Worm (Caenorhabditis elegans) whole organism, L4 larva: ENCODE measurements around the gene sqv-6.

ENCODE experiments used
- F10B5.3 ChIP-seq: sonication (generic microtip); optimal IDR thresholded peaks from 2 replicates; lab custom pipeline; 2016; ENCODE audit warnings: mild to moderate bottlenecking, missing genetic modification characterization, missing compliant biosample characterization
- Y48G9A.11 ChIP-seq: fragments of 200-800 bp; sonication (Bioruptor generic); IDR thresholded peaks from 2 replicates; pipeline ENCODE4 v1.3.6; 2022; ENCODE audit warnings: missing genetic modification reagents, missing genetic modification characterization, missing compliant biosample characterization
- Y75B8A.6 ChIP-seq: fragments of 200-800 bp; sonication (Bioruptor generic); IDR thresholded peaks from 2 replicates; pipeline ENCODE4 v1.3.6; 2022; ENCODE audit warnings: missing genetic modification reagents, missing genetic modification characterization, missing compliant biosample characterization
- ZK337.2 ChIP-seq: fragments of 200-800 bp; sonication (Bioruptor generic); IDR thresholded peaks from 2 replicates; pipeline ENCODE4 v1.3.6; 2022; ENCODE audit warnings: missing genetic modification reagents, missing genetic modification characterization, missing compliant biosample characterization
- ZK546.5 ChIP-seq, 2 experiments: sonication (generic microtip); optimal IDR thresholded peaks; 2 replicates each; lab custom pipeline; 2017; ENCODE audit warnings: missing biosample characterization in 2 of 2, missing genetic modification characterization in 2 of 2
- arid-1 ChIP-seq: fragments of 200-800 bp; sonication (Bioruptor generic); conservative IDR thresholded peaks from 2 replicates; pipeline ENCODE4 v1.3.6; 2022; ENCODE audit warnings: missing genetic modification reagents, missing genetic modification characterization, missing compliant biosample characterization
- ceh-20 ChIP-seq: fragments of 200-800 bp; sonication (Bioruptor generic); IDR thresholded peaks from 2 replicates; pipeline ENCODE4 v1.3.6; 2022; ENCODE audit warnings: missing genetic modification reagents, missing genetic modification characterization, missing compliant biosample characterization
- ceh-82 ChIP-seq: sonication (generic microtip); optimal IDR thresholded peaks from 2 replicates; lab custom pipeline; 2017; ENCODE audit warnings: missing biosample characterization, missing genetic modification characterization
- cey-2 ChIP-seq: sonication (generic microtip); optimal IDR thresholded peaks from 3 replicates; lab custom pipeline; 2017; ENCODE audit warnings: missing genetic modification characterization, mild to moderate bottlenecking, missing compliant biosample characterization, antibody characterized with exemption, borderline replicate concordance; ENCODE audit not compliant: insufficient read depth
- daf-12 ChIP-seq: fragments of 150-350 bp; optimal IDR thresholded peaks from 2 replicates; lab custom pipeline; 2014; ENCODE audit warnings: missing biosample characterization, missing genetic modification reagents, missing genetic modification characterization
- dpl-1 ChIP-seq: fragments of 150-350 bp; optimal IDR thresholded peaks from 2 replicates; lab custom pipeline; 2014; ENCODE audit warnings: missing biosample characterization, missing genetic modification reagents, missing genetic modification characterization
- duxl-1 ChIP-seq: sonication (generic microtip); optimal IDR thresholded peaks from 2 replicates; lab custom pipeline; 2016; ENCODE audit warnings: mild to moderate bottlenecking, missing genetic modification characterization, moderate library complexity, missing compliant biosample characterization; ENCODE audit not compliant: poor library complexity
- dve-1 ChIP-seq: sonication (generic microtip); optimal IDR thresholded peaks from 2 replicates; lab custom pipeline; 2017; ENCODE audit warnings: antibody characterized with exemption, mild to moderate bottlenecking, missing genetic modification characterization, missing compliant biosample characterization; ENCODE audit not compliant: insufficient read depth
- egl-43 ChIP-seq: fragments of 200-800 bp; sonication (Bioruptor generic); IDR thresholded peaks from 2 replicates; pipeline ENCODE4 v1.3.6; 2022; ENCODE audit warnings: missing genetic modification reagents, missing genetic modification characterization, missing compliant biosample characterization
- fkh-10 ChIP-seq: fragments of 150-350 bp; optimal IDR thresholded peaks from 2 replicates; lab custom pipeline; 2014; ENCODE audit warnings: missing biosample characterization, missing genetic modification reagents, missing genetic modification characterization
- fos-1 ChIP-seq: fragments of 150-350 bp; optimal IDR thresholded peaks from 2 replicates; lab custom pipeline; 2014; ENCODE audit warnings: missing biosample characterization, missing genetic modification characterization
- lin-13 ChIP-seq: fragments of 150-350 bp; optimal IDR thresholded peaks from 2 replicates; lab custom pipeline; 2014; ENCODE audit warnings: missing biosample characterization, missing genetic modification reagents, missing genetic modification characterization
- lin-38 ChIP-seq: fragments of 200-800 bp; sonication (Bioruptor generic); IDR thresholded peaks from 2 replicates; pipeline ENCODE4 v1.3.6; 2022; ENCODE audit warnings: missing genetic modification reagents, missing genetic modification characterization, missing compliant biosample characterization
- madf-9 ChIP-seq: fragments of 200-800 bp; sonication (Bioruptor generic); conservative IDR thresholded peaks from 2 replicates; pipeline ENCODE4 v1.3.6; 2022; ENCODE audit warnings: missing genetic modification reagents, missing genetic modification characterization, missing compliant biosample characterization
- mdl-1 ChIP-seq, 2 experiments: fragments of 150-350 bp in 1 of 2; sonication (generic microtip) in 1 of 2; optimal IDR thresholded peaks; 2 replicates each; lab custom pipeline; 2014 to 2017; ENCODE audit warnings: missing biosample characterization in 2 of 2, missing genetic modification characterization in 2 of 2
- mdt-29 ChIP-seq: fragments of 200-800 bp; sonication (Bioruptor generic); IDR thresholded peaks from 2 replicates; pipeline ENCODE4 v1.3.6; 2022; ENCODE audit warnings: missing genetic modification reagents, missing genetic modification characterization, missing compliant biosample characterization
- mes-2 ChIP-seq: sonication (generic microtip); optimal IDR thresholded peaks from 2 replicates; lab custom pipeline; 2016; ENCODE audit warnings: missing genotype, mild to moderate bottlenecking, missing genetic modification characterization, missing compliant biosample characterization; ENCODE audit not compliant: poor library complexity, severe bottlenecking
- mxl-2 ChIP-seq: fragments of 200-800 bp; sonication (Bioruptor generic); conservative IDR thresholded peaks from 2 replicates; pipeline ENCODE4 v1.3.6; 2022; ENCODE audit warnings: missing genetic modification reagents, missing genetic modification characterization, missing compliant biosample characterization
- mxl-3 ChIP-seq: fragments of 200-800 bp; sonication (Bioruptor generic); optimal IDR thresholded peaks from 2 replicates; lab custom pipeline; 2018; ENCODE audit warnings: mild to moderate bottlenecking, missing genetic modification characterization, missing compliant biosample characterization
- nhr-10 ChIP-seq: fragments of 150-350 bp; optimal IDR thresholded peaks from 2 replicates; lab custom pipeline; 2014; ENCODE audit warnings: missing biosample characterization, missing genetic modification characterization
- nhr-102 ChIP-seq: sonication (generic microtip); optimal IDR thresholded peaks from 2 replicates; lab custom pipeline; 2016; ENCODE audit warnings: mild to moderate bottlenecking, missing genetic modification characterization, moderate library complexity, missing compliant biosample characterization
- nhr-11 ChIP-seq: fragments of 150-350 bp; optimal IDR thresholded peaks from 2 replicates; lab custom pipeline; 2014; ENCODE audit warnings: missing biosample characterization, missing genetic modification characterization
- nhr-111 ChIP-seq: fragments of 200-800 bp; sonication (Bioruptor generic); optimal IDR thresholded peaks from 2 replicates; lab custom pipeline; 2018; ENCODE audit warnings: mild to moderate bottlenecking, missing genetic modification characterization, missing compliant biosample characterization
- nhr-25 ChIP-seq: sonication (generic microtip); optimal IDR thresholded peaks from 2 replicates; lab custom pipeline; 2017; ENCODE audit warnings: missing genetic modification characterization, mild to moderate bottlenecking, missing compliant biosample characterization, antibody characterized with exemption, moderate library complexity, borderline replicate concordance; ENCODE audit not compliant: insufficient read depth
- nhr-28 ChIP-seq: fragments of 150-350 bp; optimal IDR thresholded peaks from 2 replicates; lab custom pipeline; 2014; ENCODE audit warnings: missing biosample characterization, missing genetic modification characterization
- nhr-42 ChIP-seq: fragments of 200-800 bp; sonication (Bioruptor generic); IDR thresholded peaks from 2 replicates; pipeline ENCODE4 v1.3.6; 2022; ENCODE audit warnings: missing genetic modification characterization, missing compliant biosample characterization
- nhr-48 ChIP-seq: sonication (generic microtip); optimal IDR thresholded peaks from 2 replicates; lab custom pipeline; 2016; ENCODE audit warnings: mild to moderate bottlenecking, missing genetic modification characterization, missing compliant biosample characterization
- pha-4 ChIP-seq, 2 experiments: fragments of 150-350 bp in 1 of 2; fragments of 200-800 bp in 1 of 2; sonication (Bioruptor generic) in 1 of 2; IDR thresholded peaks in 1 of 2; optimal IDR thresholded peaks in 1 of 2; 2 replicates each; pipeline versions ENCODE4 v1.3.6 to Lab custom; 2014 to 2022; ENCODE audit warnings: missing genetic modification characterization in 2 of 2, missing genetic modification reagents in 2 of 2, missing biosample characterization in 1 of 2, missing compliant biosample characterization in 1 of 2
- php-3 ChIP-seq: fragments of 200-800 bp; sonication (Bioruptor generic); IDR thresholded peaks from 2 replicates; pipeline ENCODE4 v1.3.6; 2022; ENCODE audit warnings: missing genetic modification reagents, missing genetic modification characterization, missing compliant biosample characterization
- rbr-2 ChIP-seq: sonication (generic microtip); optimal IDR thresholded peaks from 2 replicates; lab custom pipeline; 2016; ENCODE audit warnings: missing genotype, missing genetic modification characterization, missing compliant biosample characterization
- saeg-2 ChIP-seq: fragments of 200-800 bp; sonication (Bioruptor generic); IDR thresholded peaks from 2 replicates; pipeline ENCODE4 v1.3.6; 2022; ENCODE audit warnings: missing genetic modification reagents, missing genetic modification characterization, missing compliant biosample characterization
- set-16 ChIP-seq: fragments of 200-800 bp; sonication (Bioruptor generic); IDR thresholded peaks from 2 replicates; pipeline ENCODE4 v1.3.6; 2022; ENCODE audit warnings: missing genetic modification reagents, missing genetic modification characterization, missing compliant biosample characterization
- tra-1 ChIP-seq: fragments of 200-800 bp; sonication (Bioruptor generic); IDR thresholded peaks from 2 replicates; pipeline ENCODE4 v1.3.6; 2022; ENCODE audit warnings: missing genetic modification reagents, missing genetic modification characterization, missing compliant biosample characterization
- unc-130 ChIP-seq: sonication (generic microtip); optimal IDR thresholded peaks from 2 replicates; lab custom pipeline; 2016; ENCODE audit warnings: missing genetic modification reagents, missing genetic modification characterization, missing compliant biosample characterization
- zfp-2 ChIP-seq: sonication (generic microtip); optimal IDR thresholded peaks from 2 replicates; lab custom pipeline; 2016; ENCODE audit warnings: mild to moderate bottlenecking, missing genetic modification characterization, missing compliant biosample characterization
- zfp-3 ChIP-seq: fragments of 200-800 bp; sonication (Bioruptor generic); conservative IDR thresholded peaks from 2 replicates; pipeline ENCODE4 v1.3.6; 2022; ENCODE audit warnings: missing genetic modification reagents, missing genetic modification characterization, missing compliant biosample characterization
- zip-2 ChIP-seq: fragments of 150-350 bp; optimal IDR thresholded peaks from 2 replicates; lab custom pipeline; 2014; ENCODE audit warnings: missing biosample characterization, missing genetic modification characterization
- ztf-11 ChIP-seq: fragments of 150-350 bp; optimal IDR thresholded peaks from 2 replicates; lab custom pipeline; 2014; ENCODE audit warnings: missing biosample characterization, missing genetic modification characterization

The sqv-6 gene

DNA sequence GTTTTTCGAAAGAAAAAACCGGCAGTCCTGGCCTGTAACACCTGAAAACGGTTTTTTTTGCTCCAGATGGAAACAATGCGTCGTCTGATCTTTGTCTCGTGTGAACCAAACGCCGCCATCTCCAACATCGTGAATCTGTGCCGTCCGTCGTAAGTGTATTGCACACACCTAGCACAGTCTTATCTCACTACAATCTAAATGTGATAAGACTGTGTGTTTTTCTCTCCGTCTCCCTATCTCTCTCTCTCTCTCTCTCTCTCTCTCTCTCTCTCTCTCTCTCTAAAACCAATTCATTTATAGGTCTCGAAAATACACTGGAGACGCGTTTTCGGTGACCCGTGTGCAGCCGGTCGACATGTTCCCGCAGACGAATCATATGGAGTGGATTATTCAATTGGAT lies 54.0 kb downstream of the sqv-6 start (continued):
- TF ChIP-seq pha-4 (GFP tag; IDR thresholded peaks at IDR 0.05; lab: Robert Waterston, UW) (no peak), pha-4 (tag; optimal IDR thresholded peaks at IDR 0.05; lab: Kevin White, UChicago) (no peak), zfp-3 (no peak), ZK337.2 (GFP tag; lab: Robert Waterston, UW) (no peak), nhr-48 (tag; lab: Kevin White, UChicago) (peak; percentile 27), fos-1 (tag; lab: Kevin White, UChicago) (no peak), tra-1 (GFP tag; lab: Robert Waterston, UW) (no peak), mxl-2 (no peak), set-16 (no peak)

DNA sequence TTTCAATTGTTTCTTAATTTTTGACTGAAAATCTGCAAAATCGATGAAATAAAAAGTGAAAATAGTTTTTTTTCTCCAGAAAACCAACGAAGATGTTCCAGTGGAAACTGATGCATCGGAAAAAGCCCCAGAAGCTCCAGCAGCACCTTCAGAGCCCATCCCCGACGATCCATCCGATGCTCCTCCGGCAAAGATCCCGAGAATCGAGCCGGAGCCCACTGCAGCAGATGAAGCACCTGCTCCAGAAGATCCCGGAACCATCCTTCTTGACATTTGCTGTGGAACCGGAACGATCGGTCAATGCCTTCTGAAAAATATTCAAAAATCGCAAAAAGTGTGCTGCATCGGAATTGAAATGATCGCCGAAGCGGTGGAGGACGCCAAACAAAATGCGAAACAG lies 55.9 kb downstream of the sqv-6 start:
- TF ChIP-seq nhr-42 (GFP tag; lab: Robert Waterston, UW) (0 out of 2 replicates have a peak, but pooled peaks have one; percentile 4), nhr-48 (tag; lab: Kevin White, UChicago) (no peak), ztf-11 (tag; lab: Kevin White, UChicago) (no peak), Y75B8A.6 (GFP tag; lab: Robert Waterston, UW) (no peak), set-16 (peak; percentile 88), Y48G9A.11 (no peak), cey-2 (tag; lab: Kevin White, UChicago) (no peak)

DNA sequence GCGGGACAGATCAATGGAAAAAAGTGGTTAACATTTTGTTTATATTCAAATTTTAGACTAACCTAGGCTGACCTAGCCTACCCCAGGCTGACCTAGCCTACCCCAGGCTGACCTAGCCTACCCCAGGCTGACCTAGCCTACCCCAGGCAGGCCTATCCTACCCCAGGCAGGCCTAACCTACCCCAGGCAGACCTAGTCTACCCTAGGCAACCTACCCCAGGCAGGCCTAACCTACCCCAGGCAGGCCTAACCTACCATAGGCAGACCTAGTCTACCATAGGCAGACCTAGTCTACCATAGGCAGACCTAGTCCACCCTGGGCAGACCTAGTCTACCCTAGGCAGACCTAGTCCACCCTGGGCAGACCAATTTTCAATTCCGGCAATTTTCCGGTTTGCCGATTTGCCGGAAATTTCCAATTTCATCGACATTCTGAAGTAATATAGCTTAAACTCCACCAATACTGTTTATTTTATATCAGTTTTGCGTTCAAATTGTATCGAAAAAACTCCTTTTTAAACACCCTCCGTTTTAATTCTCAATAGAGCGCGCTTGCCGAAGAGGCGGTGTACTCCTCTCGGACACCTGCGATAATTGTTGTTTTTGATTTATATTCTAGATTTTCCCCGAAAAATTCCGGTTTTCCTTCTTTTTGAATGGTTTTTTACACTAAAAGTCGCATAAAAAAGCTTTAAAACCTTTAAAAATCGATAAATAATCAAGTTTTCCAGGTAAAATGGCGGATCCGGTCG lies 60.2 kb downstream of the sqv-6 start, which contains the start of gene trm-2A:
trm-2A (plus strand) TSS at position 732 of the 752 bp plus-strand sequence.
- no peak for TF ChIP-seq F10B5.3 (tag; lab: Kevin White, UChicago)
- TF ChIP-seq nhr-102: peak; percentile 6
- no peak for TF ChIP-seq mxl-3 (GFP tag; lab: Kevin White, UChicago)
- peak; percentile 67 for TF ChIP-seq nhr-28
- TF ChIP-seq dve-1 (tag; lab: Kevin White, UChicago): peak; percentile 60
- no peak for TF ChIP-seq zfp-2
- TF ChIP-seq ceh-82 (tag; lab: Kevin White, UChicago): no peak
- TF ChIP-seq cey-2 (tag; lab: Kevin White, UChicago): no peak
- TF ChIP-seq set-16: peak; percentile 71
- no peak for TF ChIP-seq unc-130 (GFP tag; lab: Kevin White, UChicago)
- TF ChIP-seq ZK546.5 (tag; optimal IDR thresholded peaks at IDR 0.05; lab: Kevin White, UChicago): no peak
- TF ChIP-seq nhr-111 (GFP tag; lab: Kevin White, UChicago): no peak
- TF ChIP-seq nhr-25: no peak
- no peak for TF ChIP-seq nhr-10 (tag; lab: Kevin White, UChicago)
- TF ChIP-seq duxl-1 (tag; lab: Kevin White, UChicago): peak; percentile 49
- TF ChIP-seq ZK337.2 (GFP tag; lab: Robert Waterston, UW): no peak
- TF ChIP-seq mes-2 (tag; lab: Kevin White, UChicago): peak; percentile 93
- TF ChIP-seq rbr-2 (tag; lab: Kevin White, UChicago): peak; percentile 54
- TF ChIP-seq pha-4 (GFP tag; IDR thresholded peaks at IDR 0.05; lab: Robert Waterston, UW): no peak
- peak; percentile 43 for TF ChIP-seq pha-4 (tag; optimal IDR thresholded peaks at IDR 0.05; lab: Kevin White, UChicago)
- TF ChIP-seq ceh-20 (GFP tag; lab: Robert Waterston, UW): no peak
- TF ChIP-seq zfp-3: no peak
- TF ChIP-seq arid-1 (GFP tag; lab: Robert Waterston, UW): no peak
- peak; percentile 95 for TF ChIP-seq dpl-1 (GFP tag; lab: Kevin White, UChicago)
- peak; percentile 16 for TF ChIP-seq lin-13 (GFP tag; lab: Kevin White, UChicago)
- no peak for TF ChIP-seq daf-12
- TF ChIP-seq mdl-1 (tag; optimal IDR thresholded peaks at IDR 0.05; lab: Kevin White, UChicago): peak in 1 of 2 experiments; percentile 17
- no peak for TF ChIP-seq madf-9 (GFP tag; lab: Robert Waterston, UW)
- TF ChIP-seq zip-2 (tag; lab: Kevin White, UChicago): no peak
- no peak for TF ChIP-seq Y48G9A.11
- peak; percentile 98 for TF ChIP-seq lin-38
- TF ChIP-seq egl-43 (GFP tag; lab: Robert Waterston, UW): peak; percentile 37; the same call in 1 of the 2 replicates
- no peak for TF ChIP-seq php-3 (GFP tag; lab: Robert Waterston, UW)
- TF ChIP-seq fkh-10 (GFP tag; lab: Kevin White, UChicago): no peak
- peak; percentile 27 for TF ChIP-seq nhr-11 (tag; lab: Kevin White, UChicago)
- no peak for TF ChIP-seq mdt-29
- no peak for TF ChIP-seq saeg-2 (GFP tag; lab: Robert Waterston, UW)
